Fruit fly (Drosophila melanogaster) Kc167 (cell line): ENCODE data around the gene Sem1.

Experiments
- Myc ChIP-seq: fragments of >200 bp; optimal IDR thresholded peaks from 2 replicates; lab custom pipeline; 2017; ENCODE audit warnings: missing external identifiers
- Sin3A ChIP-seq: fragments of >200 bp; optimal IDR thresholded peaks from 2 replicates; lab custom pipeline; 2018; ENCODE audit warnings: missing external identifiers
- h ChIP-seq: fragments of >200 bp; optimal IDR thresholded peaks from 3 replicates; lab custom pipeline; 2018; ENCODE audit warnings: missing external identifiers
- insv ChIP-seq: fragments of >200 bp; optimal IDR thresholded peaks from 3 replicates; lab custom pipeline; 2018; ENCODE audit warnings: missing external identifiers
- psq ChIP-seq: fragments of >200 bp; optimal IDR thresholded peaks from 2 replicates; lab custom pipeline; 2017; ENCODE audit warnings: missing external identifiers
- ttk ChIP-seq: sonication (Bioruptor generic); optimal IDR thresholded peaks from 2 replicates; lab custom pipeline; 2017; ENCODE audit warnings: missing external identifiers

Gene Sem1

DNA sequence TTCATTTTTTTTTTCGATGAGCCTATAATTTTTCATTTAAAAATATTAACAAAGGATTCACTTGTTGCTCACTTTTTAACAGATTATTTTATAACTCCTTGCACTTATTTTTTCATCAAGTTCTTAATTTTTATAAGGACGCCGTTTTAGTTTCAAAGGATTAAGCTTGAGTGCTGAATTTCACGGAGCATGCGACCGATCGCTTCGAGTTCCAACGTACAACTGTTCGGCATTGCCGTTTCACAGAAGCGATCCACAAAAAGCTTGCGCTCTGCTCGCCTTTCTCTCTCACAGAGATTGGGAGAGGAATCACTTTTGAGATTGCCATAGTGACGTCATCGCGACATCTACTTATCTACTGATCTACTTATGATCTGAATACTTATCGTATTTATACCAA lies 20.6 kb downstream of the Sem1 start, which contains the start of gene Pvf2:
Gene Pvf2 (minus strand): TSS at position 226 of the 400 bp plus-strand sequence.
- no peak for TF ChIP-seq Sin3A (lab: Kevin White, UChicago)
- TF ChIP-seq h (lab: Kevin White, UChicago) = no peak
- no peak for TF ChIP-seq insv
- TF ChIP-seq psq = no peak

DNA sequence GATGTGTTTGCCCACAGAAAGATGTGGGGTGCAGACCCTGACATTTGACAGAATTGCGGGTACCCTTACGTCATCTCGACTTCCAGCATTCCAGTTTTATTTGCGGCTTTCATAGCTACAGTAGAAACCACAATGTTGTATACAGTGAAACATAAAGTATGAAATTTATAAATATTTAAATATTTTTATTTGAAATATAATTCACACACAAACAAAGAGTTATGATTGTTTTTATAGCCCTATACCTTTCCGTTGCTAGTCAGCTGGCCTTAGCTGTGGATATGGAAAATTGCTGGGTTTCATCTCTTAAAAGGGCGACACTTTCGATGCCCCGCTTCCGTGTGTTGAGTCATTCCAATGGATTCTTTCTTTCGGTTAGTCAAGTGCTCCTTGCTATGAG lies 27.1 kb downstream of the Sem1 start:
- no peak for TF ChIP-seq ttk (lab: Kevin White, UChicago)
- TF ChIP-seq insv = no peak
- no peak for TF ChIP-seq h (lab: Kevin White, UChicago)
- TF ChIP-seq Myc = no peak
- TF ChIP-seq psq = no peak
- no peak for TF ChIP-seq Sin3A (lab: Kevin White, UChicago)

DNA sequence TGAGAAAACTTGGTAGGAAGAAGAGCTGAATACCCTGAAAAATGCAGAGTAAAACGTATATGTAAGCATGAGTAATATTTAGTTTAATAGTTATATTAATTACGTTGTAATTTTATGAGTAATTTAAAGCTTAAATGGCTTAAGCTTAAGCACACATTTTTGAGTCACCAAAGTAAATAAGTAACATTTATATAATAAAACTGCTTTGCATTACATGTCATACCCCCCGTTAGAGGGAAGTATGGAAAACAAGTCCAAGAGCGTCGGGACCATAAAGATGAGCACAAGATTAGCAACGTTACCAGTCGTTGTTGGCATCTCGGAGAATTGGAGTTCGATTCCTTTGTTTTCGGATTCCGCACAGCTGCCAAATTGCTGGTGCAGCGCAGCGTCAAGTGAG lies 30.5 kb downstream of the Sem1 start:
- no peak for TF ChIP-seq Myc
- no peak for TF ChIP-seq insv
- no peak for TF ChIP-seq psq
- no peak for TF ChIP-seq Sin3A (lab: Kevin White, UChicago)
- no peak for TF ChIP-seq h (lab: Kevin White, UChicago)
- no peak for TF ChIP-seq ttk (lab: Kevin White, UChicago)

DNA sequence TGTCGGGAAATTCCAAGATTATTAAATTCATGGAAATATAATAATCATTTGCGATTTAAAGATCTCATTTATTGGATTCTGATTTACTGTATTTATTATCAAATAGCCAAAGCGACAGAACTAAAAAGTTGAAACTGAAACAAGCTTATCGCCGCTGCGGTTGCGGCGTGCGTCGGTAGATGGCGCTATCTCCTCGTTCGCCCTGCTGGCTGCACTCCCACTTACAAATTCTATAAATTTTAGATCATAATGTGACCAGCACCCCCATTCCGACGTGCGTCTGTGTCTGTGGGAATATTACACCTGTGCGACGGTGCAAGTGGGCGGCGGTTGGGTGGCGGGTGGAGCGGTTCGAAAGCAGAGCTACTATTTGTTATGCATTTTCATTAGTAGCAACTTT lies 33.6 kb downstream of the Sem1 start:
- TF ChIP-seq Myc = no peak
- TF ChIP-seq insv = no peak
- TF ChIP-seq psq = no peak
- TF ChIP-seq ttk (lab: Kevin White, UChicago) = no peak
- no peak for TF ChIP-seq h (lab: Kevin White, UChicago)
- TF ChIP-seq Sin3A (lab: Kevin White, UChicago) = no peak

- no peak for TF ChIP-seq psq
- TF ChIP-seq Myc = no peak
- no peak for TF ChIP-seq ttk (lab: Kevin White, UChicago)
- no peak for TF ChIP-seq Sin3A (lab: Kevin White, UChicago)
- TF ChIP-seq h (lab: Kevin White, UChicago) = no peak
- TF ChIP-seq insv = no peak
Measured at dm6 chr2L:7100830-7101229, 37.0 kb downstream of the Sem1 start.

DNA sequence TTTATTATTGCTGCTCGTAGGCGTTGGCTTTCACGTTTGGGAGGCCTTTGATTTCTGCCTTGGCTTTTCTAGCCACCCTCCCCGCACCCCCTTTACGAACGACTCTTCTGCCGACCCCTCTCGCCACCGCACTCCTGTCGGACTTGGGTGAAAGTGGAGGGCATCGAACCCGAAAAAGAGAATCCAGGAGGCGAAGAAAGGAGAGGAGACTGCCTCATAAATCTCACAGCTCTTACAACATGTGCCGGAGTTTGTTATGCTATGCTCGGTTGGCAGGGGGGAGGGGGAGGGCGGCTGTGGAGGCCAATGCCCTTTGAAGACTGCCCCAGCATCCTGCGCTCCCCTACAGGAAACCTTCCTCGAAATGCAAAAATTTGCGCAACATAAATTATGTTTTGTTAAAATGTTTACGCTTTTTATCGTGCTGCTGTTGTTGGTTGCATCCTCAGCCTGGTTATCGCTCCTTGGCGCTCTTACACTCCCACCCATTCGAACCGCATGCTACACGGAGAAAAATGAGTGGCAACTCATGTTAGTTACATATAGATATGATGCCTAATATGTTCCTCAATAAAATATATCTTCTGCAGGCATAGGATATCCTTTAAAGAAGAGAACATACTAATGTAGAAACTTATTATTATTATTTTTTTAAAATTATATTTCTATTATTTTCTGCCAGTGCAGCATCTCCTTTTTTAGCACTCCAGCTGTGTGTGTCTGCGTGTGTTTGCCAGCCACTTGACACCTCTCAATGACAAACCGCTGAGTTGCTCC lies 40.6 kb downstream of the Sem1 start:
- TF ChIP-seq psq (no peak), ttk (lab: Kevin White, UChicago) (no peak), Sin3A (lab: Kevin White, UChicago) (no peak), insv (no peak), Myc (no peak), h (lab: Kevin White, UChicago) (no peak)

DNA sequence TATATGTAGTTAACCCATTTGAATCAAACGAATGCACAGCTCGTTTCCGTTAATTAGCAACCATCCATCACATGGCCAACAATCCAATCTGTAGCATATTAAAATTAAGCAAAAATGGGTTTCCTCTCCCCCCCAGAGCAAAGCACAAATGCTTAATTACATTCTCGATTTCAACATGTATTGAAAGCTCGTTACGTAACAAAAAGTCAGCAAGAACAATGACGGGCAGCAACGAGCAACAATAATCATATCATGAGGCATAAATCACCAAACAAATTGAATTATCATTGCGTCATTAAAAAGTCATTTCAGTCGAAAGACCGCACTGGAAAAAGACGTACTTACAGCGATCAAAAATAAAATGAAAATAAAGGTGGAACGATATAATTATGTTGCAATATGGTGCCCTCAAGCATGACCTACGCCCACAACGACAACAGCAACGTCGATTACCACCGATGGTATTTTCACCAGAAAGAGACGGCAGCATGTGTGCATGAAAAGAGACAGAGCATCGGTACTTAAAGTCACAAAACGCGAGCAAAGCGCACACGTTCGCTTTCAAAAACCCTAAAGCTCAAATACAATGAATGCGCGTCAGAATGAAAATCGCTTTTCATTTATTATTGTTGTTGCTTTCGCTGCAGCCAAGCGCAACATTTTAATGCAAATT lies 42.6 kb downstream of the Sem1 start:
- TF ChIP-seq ttk (lab: Kevin White, UChicago) = no peak
- TF ChIP-seq psq = no peak
- no peak for TF ChIP-seq Sin3A (lab: Kevin White, UChicago)
- TF ChIP-seq h (lab: Kevin White, UChicago) = no peak
- TF ChIP-seq insv = no peak
- no peak for TF ChIP-seq Myc

DNA sequence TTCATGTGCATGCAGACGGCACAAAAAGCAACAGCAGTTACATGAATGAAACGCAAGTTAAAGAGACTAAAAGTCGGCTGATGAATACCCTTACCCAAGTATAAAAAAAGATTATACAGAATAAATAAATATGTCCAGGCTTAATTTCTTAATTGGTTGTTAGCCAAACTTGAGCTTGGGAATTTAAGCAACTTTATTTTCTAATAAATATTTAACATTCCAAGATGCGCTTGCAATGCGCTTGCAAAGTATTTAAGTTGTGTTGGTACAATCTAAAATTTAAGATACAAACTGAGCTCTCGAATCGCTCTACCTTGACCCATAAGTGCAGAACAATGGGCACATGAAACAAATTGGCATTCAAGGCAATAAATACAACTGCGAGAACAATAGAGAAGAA lies 44.1 kb downstream of the Sem1 start:
- no peak for TF ChIP-seq Myc
- TF ChIP-seq psq = no peak
- TF ChIP-seq insv = no peak
- no peak for TF ChIP-seq h (lab: Kevin White, UChicago)
- TF ChIP-seq ttk (lab: Kevin White, UChicago) = no peak
- TF ChIP-seq Sin3A (lab: Kevin White, UChicago) = no peak

DNA sequence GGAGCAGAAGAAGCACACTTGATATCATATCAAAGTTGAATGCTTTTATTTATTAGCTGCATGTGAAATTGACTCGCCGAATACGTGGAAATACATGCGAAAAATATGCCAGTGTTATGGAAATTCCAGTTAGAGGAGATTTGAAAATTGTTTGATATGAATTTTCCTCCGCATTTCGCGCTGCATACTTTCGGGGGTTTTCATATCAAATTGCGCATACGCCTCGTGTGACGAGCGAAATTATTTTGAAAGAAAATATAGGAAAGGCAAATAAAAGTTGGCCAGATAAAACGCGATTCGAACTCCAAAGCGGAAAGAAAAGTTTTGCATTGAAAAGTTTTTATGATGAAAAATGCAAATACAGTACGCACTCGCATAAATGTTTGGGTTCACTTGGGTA lies 46.5 kb downstream of the Sem1 start:
- TF ChIP-seq Sin3A (lab: Kevin White, UChicago) = no peak
- no peak for TF ChIP-seq ttk (lab: Kevin White, UChicago)
- TF ChIP-seq insv = no peak
- no peak for TF ChIP-seq Myc
- TF ChIP-seq psq = no peak
- TF ChIP-seq h (lab: Kevin White, UChicago) = no peak
